Fruit fly (Drosophila melanogaster) whole organism, prepupa: ENCODE measurements around the gene btn.

ENCODE experiments used
- CG11762 ChIP-seq: fragments of 200-800 bp; sonication (Bioruptor generic); optimal IDR thresholded peaks from 3 replicates; lab custom pipeline; 2016; ENCODE audit warnings: missing biosample characterization, missing genetic modification characterization; ENCODE audit not compliant: insufficient read depth
- CG3032 ChIP-seq: fragments of 200-800 bp; optimal IDR thresholded peaks from 2 replicates; lab custom pipeline; 2019; ENCODE audit warnings: missing biosample characterization, mild to moderate bottlenecking, missing genetic modification characterization, moderate library complexity
- Eip75B ChIP-seq: fragments of 200-800 bp; sonication (Bioruptor generic); optimal IDR thresholded peaks from 3 replicates; lab custom pipeline; 2016; ENCODE audit warnings: missing biosample characterization, missing genetic modification characterization
- OdsH ChIP-seq: fragments of 200-800 bp; sonication (Bioruptor generic); optimal IDR thresholded peaks from 3 replicates; lab custom pipeline; 2016; ENCODE audit warnings: missing biosample characterization, missing genetic modification characterization
- esn ChIP-seq: fragments of 200-800 bp; sonication (Bioruptor generic); optimal IDR thresholded peaks from 2 replicates; lab custom pipeline; 2016; ENCODE audit warnings: missing biosample characterization, mild to moderate bottlenecking, missing genetic modification characterization, moderate library complexity
- fd59A ChIP-seq: fragments of 200-800 bp; sonication (Bioruptor generic); optimal IDR thresholded peaks from 2 replicates; lab custom pipeline; 2017; ENCODE audit warnings: missing biosample characterization, mild to moderate bottlenecking, missing genetic modification characterization, missing genetic modification reagents

DNA sequence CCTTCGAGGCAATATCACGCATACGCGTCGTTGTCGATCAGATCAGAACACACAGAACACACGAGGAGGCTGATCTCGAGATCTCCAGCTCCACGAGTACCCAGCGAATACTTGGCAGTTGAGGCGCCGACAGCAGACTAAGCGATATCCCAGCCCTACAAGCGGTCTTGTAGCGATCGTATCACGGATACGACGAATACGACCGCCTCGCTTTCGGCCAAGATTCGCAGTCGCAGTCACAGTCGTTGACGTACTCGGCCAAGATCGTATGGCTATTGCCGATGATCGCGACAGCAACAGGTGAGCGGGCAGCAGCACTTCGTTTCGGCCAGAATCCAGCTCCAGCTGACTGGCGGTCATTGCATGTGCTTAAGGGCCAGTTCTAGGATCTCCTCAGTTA is 46.7 kb downstream of the btn start, which contains the start of gene CG5326:
- no peak for TF ChIP-seq esn
- TF ChIP-seq OdsH (GFP tag; lab: Kevin White, UChicago), result no peak
- TF ChIP-seq Eip75B (GFP tag; lab: Kevin White, UChicago), result no peak
- no peak for TF ChIP-seq CG3032
- no peak for TF ChIP-seq CG11762 (GFP tag; lab: Kevin White, UChicago)
- TF ChIP-seq fd59A (GFP tag; lab: Kevin White, UChicago), result no peak
